Fruit fly (Drosophila melanogaster) whole organism, embryonic: ENCODE results near the gene fal.

Source experiments
- Ada2b ChIP-seq: fragments of 200-800 bp; sonication (Bioruptor generic); IDR thresholded peaks from 2 replicates; pipeline ENCODE4 v1.3.6; 2022; ENCODE audit warnings: missing biosample characterization, missing genetic modification characterization
- Antp ChIP-seq: fragments of 200-800 bp; sonication (Bioruptor generic); optimal IDR thresholded peaks from 3 replicates; lab custom pipeline; 2016; ENCODE audit warnings: missing biosample characterization, missing genetic modification characterization
- CG10267 ChIP-seq: fragments of 200-800 bp; sonication (Bioruptor generic); optimal IDR thresholded peaks from 2 replicates; lab custom pipeline; 2018; ENCODE audit warnings: missing biosample characterization, mild to moderate bottlenecking, missing genetic modification characterization, moderate library complexity
- CG10543 ChIP-seq: fragments of 200-800 bp; sonication (Bioruptor generic); optimal IDR thresholded peaks from 3 replicates; lab custom pipeline; 2017; ENCODE audit warnings: missing biosample characterization, mild to moderate bottlenecking, missing genetic modification characterization, moderate library complexity
- CG11247 ChIP-seq: fragments of 200-800 bp; sonication (Bioruptor generic); IDR thresholded peaks from 2 replicates; pipeline ENCODE4 v1.3.6; 2022; ENCODE audit warnings: missing biosample characterization, missing genetic modification characterization
- CG12219 ChIP-seq: fragments of 200-800 bp; sonication (Bioruptor generic); optimal IDR thresholded peaks from 3 replicates; lab custom pipeline; 2018; ENCODE audit warnings: missing biosample characterization, mild to moderate bottlenecking, missing genetic modification characterization
- CG12659 ChIP-seq: fragments of 200-800 bp; sonication (Bioruptor generic); optimal IDR thresholded peaks from 3 replicates; lab custom pipeline; 2017; ENCODE audit warnings: mild to moderate bottlenecking, missing biosample characterization, missing genetic modification reagents, missing genetic modification characterization
- CG12744 ChIP-seq: fragments of 200-800 bp; sonication (Bioruptor generic); optimal IDR thresholded peaks from 2 replicates; lab custom pipeline; 2016; ENCODE audit warnings: missing biosample characterization, missing genetic modification characterization
- CG13287 ChIP-seq: fragments of 200-800 bp; sonication (Bioruptor generic); IDR thresholded peaks from 2 replicates; pipeline ENCODE4 v1.3.6; 2022; ENCODE audit warnings: missing biosample characterization, missing genetic modification characterization; ENCODE audit not compliant: partially characterized antibody
- CG14014 ChIP-seq: fragments of 200-800 bp; sonication (Bioruptor generic); IDR thresholded peaks from 2 replicates; pipeline ENCODE4 v1.3.6; 2022; ENCODE audit warnings: missing biosample characterization, missing genetic modification characterization
- CG14667 ChIP-seq: fragments of 200-800 bp; sonication (Bioruptor generic); IDR thresholded peaks from 2 replicates; pipeline ENCODE4 v1.3.6; 2022; ENCODE audit warnings: missing biosample characterization, missing genetic modification characterization
- CG15479 ChIP-seq: fragments of 200-800 bp; sonication (Bioruptor generic); optimal IDR thresholded peaks from 3 replicates; lab custom pipeline; 2019; ENCODE audit warnings: missing biosample characterization, mild to moderate bottlenecking, missing genetic modification characterization, moderate library complexity
- CG15601 ChIP-seq: fragments of 200-800 bp; sonication (Bioruptor generic); optimal IDR thresholded peaks from 3 replicates; lab custom pipeline; 2019; ENCODE audit warnings: missing biosample characterization, mild to moderate bottlenecking, missing genetic modification characterization, moderate library complexity
- CG16815 ChIP-seq: fragments of 200-800 bp; sonication (Bioruptor generic); optimal IDR thresholded peaks from 3 replicates; lab custom pipeline; 2017; ENCODE audit warnings: missing biosample characterization, mild to moderate bottlenecking, missing genetic modification characterization
- CG18619 ChIP-seq: fragments of 200-800 bp; sonication (Bioruptor generic); optimal IDR thresholded peaks from 3 replicates; lab custom pipeline; 2017; ENCODE audit warnings: missing biosample characterization, mild to moderate bottlenecking, missing genetic modification characterization
- CG2889 ChIP-seq: fragments of 200-800 bp; sonication (Bioruptor generic); IDR thresholded peaks from 3 replicates; pipeline ENCODE4 v1.3.6; 2022; ENCODE audit warnings: missing biosample characterization, missing genetic modification characterization
- CG31365 ChIP-seq: fragments of 200-800 bp; sonication (Bioruptor generic); optimal IDR thresholded peaks from 2 replicates; lab custom pipeline; 2018; ENCODE audit warnings: missing biosample characterization, mild to moderate bottlenecking, missing genetic modification characterization
- CG32532 ChIP-seq: fragments of 200-800 bp; sonication (Bioruptor generic); IDR thresholded peaks from 2 replicates; pipeline ENCODE4 v1.3.6; 2022; ENCODE audit warnings: missing biosample characterization, missing genetic modification characterization
- CG4617 ChIP-seq: fragments of 200-800 bp; sonication (Bioruptor generic); optimal IDR thresholded peaks from 3 replicates; lab custom pipeline; 2016; ENCODE audit warnings: missing biosample characterization, missing genetic modification characterization, borderline replicate concordance
- CG6175 ChIP-seq: fragments of 200-800 bp; sonication (Bioruptor generic); IDR thresholded peaks from 3 replicates; pipeline ENCODE4 v1.3.6; 2022; ENCODE audit warnings: missing biosample characterization, missing genetic modification characterization
- CG6272 ChIP-seq: fragments of 200-800 bp; sonication (Bioruptor generic); IDR thresholded peaks from 2 replicates; pipeline ENCODE4 v1.3.6; 2022; ENCODE audit warnings: missing biosample characterization, missing genetic modification characterization
- CG7556 ChIP-seq: fragments of 200-800 bp; sonication (Bioruptor generic); optimal IDR thresholded peaks from 2 replicates; lab custom pipeline; 2017; ENCODE audit warnings: missing biosample characterization, mild to moderate bottlenecking, missing genetic modification characterization
- CG8290 ChIP-seq, 3 experiments: fragments of 200-800 bp; sonication (Bioruptor generic); optimal IDR thresholded peaks; 2 replicates each; lab custom pipeline; 2016 to 2019; ENCODE audit warnings: missing biosample characterization in 3 of 3, missing genetic modification characterization in 3 of 3, mild to moderate bottlenecking in 2 of 3, moderate library complexity in 1 of 3
- CkIIα-i1 ChIP-seq: fragments of 200-800 bp; sonication (Bioruptor generic); IDR thresholded peaks from 2 replicates; pipeline ENCODE4 v1.3.6; 2022; ENCODE audit warnings: missing biosample characterization, missing genetic modification characterization
- Dbx ChIP-seq: fragments of 200-800 bp; sonication (Bioruptor generic); IDR thresholded peaks from 3 replicates; pipeline ENCODE4 v1.3.6; 2022; ENCODE audit warnings: missing biosample characterization, missing genetic modification characterization
- Dll ChIP-seq: fragments of 200-800 bp; sonication (Bioruptor generic); IDR thresholded peaks from 4 replicates; pipeline ENCODE4 v1.3.6; 2022; ENCODE audit warnings: missing biosample characterization, missing genetic modification characterization; ENCODE audit not compliant: partially characterized antibody
- Dp ChIP-seq: fragments of 200-800 bp; sonication (Bioruptor generic); optimal IDR thresholded peaks from 2 replicates; lab custom pipeline; 2018; ENCODE audit warnings: missing biosample characterization, mild to moderate bottlenecking, missing genetic modification characterization, moderate library complexity
- Ets65A ChIP-seq: fragments of 200-800 bp; sonication (Bioruptor generic); peaks from one replicate; lab custom pipeline; 2016; ENCODE audit warnings: missing biosample characterization, missing genetic modification characterization
- HLH3B ChIP-seq: fragments of 200-800 bp; sonication (Bioruptor generic); IDR thresholded peaks from 2 replicates; pipeline ENCODE4 v1.3.6; 2022; ENCODE audit warnings: missing biosample characterization, missing genetic modification characterization
- Nf-YA ChIP-seq: fragments of 200-800 bp; sonication (Bioruptor generic); IDR thresholded peaks from 2 replicates; pipeline ENCODE4 v1.3.6; 2022; ENCODE audit warnings: missing biosample characterization, missing genetic modification characterization
- bcd ChIP-seq: fragments of 200-800 bp; sonication (Bioruptor generic); optimal IDR thresholded peaks from 2 replicates; lab custom pipeline; 2017; ENCODE audit warnings: missing biosample characterization, mild to moderate bottlenecking, missing genetic modification characterization
- chn ChIP-seq: fragments of 200-800 bp; sonication (Bioruptor generic); optimal IDR thresholded peaks from 2 replicates; lab custom pipeline; 2016; ENCODE audit warnings: missing biosample characterization, missing genetic modification characterization
- cwo ChIP-seq: fragments of 200-800 bp; sonication (Bioruptor generic); optimal IDR thresholded peaks from 3 replicates; lab custom pipeline; 2017; ENCODE audit warnings: missing biosample characterization, missing genetic modification characterization, mild to moderate bottlenecking, moderate library complexity, missing genetic modification reagents
- dimm ChIP-seq: fragments of 200-800 bp; sonication (Bioruptor generic); IDR thresholded peaks from 2 replicates; pipeline ENCODE4 v1.3.6; 2022; ENCODE audit warnings: missing biosample characterization, missing genetic modification characterization
- dmrt99B ChIP-seq: fragments of 200-800 bp; sonication (Bioruptor generic); optimal IDR thresholded peaks from 2 replicates; lab custom pipeline; 2018; ENCODE audit warnings: missing biosample characterization, mild to moderate bottlenecking, missing genetic modification characterization, moderate library complexity
- fd3F ChIP-seq: fragments of 200-800 bp; sonication (Bioruptor generic); optimal IDR thresholded peaks from 2 replicates; lab custom pipeline; 2018; ENCODE audit warnings: missing biosample characterization, mild to moderate bottlenecking, missing genetic modification characterization, moderate library complexity
- fd96Cb ChIP-seq: fragments of 200-800 bp; sonication (Bioruptor generic); optimal IDR thresholded peaks from 2 replicates; lab custom pipeline; 2018; ENCODE audit warnings: missing biosample characterization, mild to moderate bottlenecking, missing genetic modification characterization, moderate library complexity
- kay ChIP-seq: fragments of 200-800 bp; sonication (Bioruptor generic); optimal IDR thresholded peaks from 2 replicates; lab custom pipeline; 2016; ENCODE audit warnings: missing biosample characterization, missing genetic modification characterization
- knrl ChIP-seq: fragments of 200-800 bp; sonication (Bioruptor generic); IDR thresholded peaks from 3 replicates; pipeline ENCODE4 v1.3.6; 2022; ENCODE audit warnings: missing biosample characterization, missing genetic modification characterization; ENCODE audit not compliant: partially characterized antibody
- oc ChIP-seq: fragments of 200-800 bp; sonication (Bioruptor generic); optimal IDR thresholded peaks from 2 replicates; lab custom pipeline; 2018; ENCODE audit warnings: missing biosample characterization, mild to moderate bottlenecking, missing genetic modification characterization, moderate library complexity
- org-1 ChIP-seq: fragments of 200-800 bp; sonication (Bioruptor generic); optimal IDR thresholded peaks from 2 replicates; lab custom pipeline; 2017; ENCODE audit warnings: missing biosample characterization, missing genetic modification characterization
- psq ChIP-seq: fragments of 200-800 bp; sonication (Bioruptor generic); optimal IDR thresholded peaks from 2 replicates; lab custom pipeline; 2017; ENCODE audit warnings: missing biosample characterization, missing genetic modification characterization
- pum ChIP-seq: fragments of 200-800 bp; sonication (Bioruptor generic); optimal IDR thresholded peaks from 2 replicates; lab custom pipeline; 2016; ENCODE audit warnings: missing biosample characterization, missing genetic modification characterization
- ranshi ChIP-seq: fragments of 200-800 bp; sonication (Bioruptor generic); IDR thresholded peaks from 2 replicates; pipeline ENCODE4 v1.3.6; 2022; ENCODE audit warnings: missing biosample characterization, missing genetic modification characterization
- sim ChIP-seq: fragments of 200-800 bp; sonication (Bioruptor generic); IDR thresholded peaks from 2 replicates; pipeline ENCODE4 v1.3.6; 2022; ENCODE audit warnings: missing biosample characterization, missing genetic modification characterization
- slbo ChIP-seq: fragments of 200-800 bp; sonication (Bioruptor generic); IDR thresholded peaks from 2 replicates; pipeline ENCODE4 v1.3.6; 2022; ENCODE audit warnings: missing biosample characterization, missing genetic modification characterization
- sna ChIP-seq: fragments of 200-800 bp; sonication (Bioruptor generic); IDR thresholded peaks from 2 replicates; pipeline ENCODE4 v1.3.6; 2022; ENCODE audit warnings: missing biosample characterization, missing genetic modification characterization; ENCODE audit not compliant: partially characterized antibody
- sug ChIP-seq: fragments of 200-800 bp; optimal IDR thresholded peaks from 2 replicates; lab custom pipeline; 2019; ENCODE audit warnings: missing biosample characterization, mild to moderate bottlenecking, missing genetic modification characterization, moderate library complexity
- tgo ChIP-seq: fragments of 200-800 bp; sonication (Bioruptor generic); IDR thresholded peaks from 3 replicates; pipeline ENCODE4 v1.3.6; 2022; ENCODE audit warnings: missing biosample characterization, missing genetic modification characterization
- twi ChIP-seq: fragments of 200-800 bp; optimal IDR thresholded peaks from 2 replicates; lab custom pipeline; 2019; ENCODE audit warnings: missing biosample characterization, mild to moderate bottlenecking, missing genetic modification characterization, moderate library complexity
- wdn ChIP-seq: fragments of 200-800 bp; sonication (Bioruptor generic); IDR thresholded peaks from 2 replicates; pipeline ENCODE4 v1.3.6; 2022; ENCODE audit warnings: missing biosample characterization, missing genetic modification characterization
- zfh2 ChIP-seq: fragments of 200-800 bp; sonication (Bioruptor generic); optimal IDR thresholded peaks from 2 replicates; lab custom pipeline; 2016; ENCODE audit warnings: missing biosample characterization, missing genetic modification characterization

The fal gene

DNA sequence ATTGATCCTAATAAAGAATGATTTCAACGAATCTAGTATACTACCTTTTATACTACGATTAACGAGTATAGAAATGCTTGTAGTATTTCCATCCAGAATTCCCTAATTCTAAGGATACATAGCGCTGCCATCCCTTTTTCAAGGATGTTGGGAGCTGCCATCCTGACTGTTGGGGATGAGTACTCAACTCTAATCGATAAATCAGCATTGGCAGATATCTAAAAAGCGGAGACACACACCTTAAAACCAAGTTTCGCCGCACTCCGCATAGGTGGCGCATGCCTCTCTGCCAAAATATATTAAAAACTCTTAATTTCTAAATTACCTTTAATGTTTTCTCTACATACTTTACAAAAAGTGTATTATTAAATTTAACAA is at the start of gene fal (continued):
- TF ChIP-seq CG6272: no peak
- TF ChIP-seq CG15479 (GFP tag; lab: Kevin White, UChicago): no peak
- no peak for TF ChIP-seq ranshi (GFP tag; lab: Robert Waterston, UW)
- no peak for TF ChIP-seq Nf-YA
- TF ChIP-seq CG14667 (GFP tag; lab: Robert Waterston, UW): no peak
- TF ChIP-seq pum (GFP tag; lab: Kevin White, UChicago): peak; percentile 12
- peak; percentile 28 for TF ChIP-seq CG10267 (tag; lab: Kevin White, UChicago)
- no peak for TF ChIP-seq CG18619 (GFP tag; lab: Kevin White, UChicago)
- no peak for TF ChIP-seq dmrt99B (tag; lab: Kevin White, UChicago)
- no peak for TF ChIP-seq Dbx (GFP tag; lab: Robert Waterston, UW)
- TF ChIP-seq CG16815: no peak
- peak; percentile 23; the same call in 1 of the 3 replicates for TF ChIP-seq tgo (GFP tag; lab: Robert Waterston, UW)
- TF ChIP-seq CG8290 (GFP tag; optimal IDR thresholded peaks at IDR 0.05; lab: Kevin White, UChicago): peak; percentile 79
- no peak for TF ChIP-seq CG8290 (tag; optimal IDR thresholded peaks at IDR 0.05; lab: Kevin White, UChicago)
- no peak for TF ChIP-seq CG4617 (GFP tag; lab: Kevin White, UChicago)
- TF ChIP-seq CG10543 (GFP tag; lab: Kevin White, UChicago): no peak
- TF ChIP-seq Ets65A: peak; percentile 87
- no peak for TF ChIP-seq sim (GFP tag; lab: Robert Waterston, UW)
- TF ChIP-seq zfh2 (GFP tag; lab: Kevin White, UChicago): peak; percentile 28
- TF ChIP-seq CG14014 (GFP tag; lab: Robert Waterston, UW): no peak
- no peak for TF ChIP-seq oc (tag; lab: Kevin White, UChicago)
- TF ChIP-seq CG6175 (GFP tag; lab: Robert Waterston, UW): no peak
- no peak for TF ChIP-seq CG12659 (GFP tag; lab: Kevin White, UChicago)
- TF ChIP-seq psq (GFP tag; lab: Kevin White, UChicago): no peak
- no peak for TF ChIP-seq sna (GFP tag; lab: Robert Waterston, UW)
- TF ChIP-seq fd96Cb: no peak
- TF ChIP-seq CG15601 (tag; lab: Kevin White, UChicago): no peak
- no peak for TF ChIP-seq Dll (GFP tag; lab: Robert Waterston, UW)
- TF ChIP-seq Dp (GFP tag; lab: Kevin White, UChicago): peak; percentile 43
- peak; percentile 67 for TF ChIP-seq CG13287
- TF ChIP-seq twi (tag; lab: Kevin White, UChicago): no peak
- TF ChIP-seq CG7556 (GFP tag; lab: Kevin White, UChicago): no peak
- no peak for TF ChIP-seq dimm
- peak; percentile 60; the same call in 1 of the 2 replicates for TF ChIP-seq CG32532 (GFP tag; lab: Robert Waterston, UW)
- no peak for TF ChIP-seq cwo (GFP tag; lab: Kevin White, UChicago)
- no peak for TF ChIP-seq wdn
- no peak for TF ChIP-seq CG31365
- TF ChIP-seq chn: peak; percentile 38
- TF ChIP-seq org-1 (GFP tag; lab: Kevin White, UChicago): no peak
- TF ChIP-seq Ada2b (GFP tag; lab: Robert Waterston, UW): no peak
- no peak for TF ChIP-seq CG11247 (GFP tag; lab: Robert Waterston, UW)
- TF ChIP-seq Antp (GFP tag; lab: Kevin White, UChicago): peak; percentile 43
- no peak for TF ChIP-seq fd3F (GFP tag; lab: Kevin White, UChicago)
- TF ChIP-seq CG2889: no peak
- no peak for TF ChIP-seq sug (tag; lab: Kevin White, UChicago)
- TF ChIP-seq CkIIα-i1 (GFP tag; lab: Robert Waterston, UW): no peak
- TF ChIP-seq kay (GFP tag; lab: Kevin White, UChicago): no peak
- TF ChIP-seq CG12219 (GFP tag; lab: Kevin White, UChicago): no peak
- no peak; the same call in 1 of the 2 replicates for TF ChIP-seq slbo (GFP tag; lab: Robert Waterston, UW)
- TF ChIP-seq CG12744 (GFP tag; lab: Kevin White, UChicago): no peak
- TF ChIP-seq knrl (GFP tag; lab: Robert Waterston, UW): peak; percentile 62
- peak; percentile 11 for TF ChIP-seq bcd
- no peak for TF ChIP-seq HLH3B (GFP tag; lab: Robert Waterston, UW)
